Worm (Caenorhabditis elegans): ENCODE measurements around the gene K03B4.9.

The K03B4.9 gene

DNA sequence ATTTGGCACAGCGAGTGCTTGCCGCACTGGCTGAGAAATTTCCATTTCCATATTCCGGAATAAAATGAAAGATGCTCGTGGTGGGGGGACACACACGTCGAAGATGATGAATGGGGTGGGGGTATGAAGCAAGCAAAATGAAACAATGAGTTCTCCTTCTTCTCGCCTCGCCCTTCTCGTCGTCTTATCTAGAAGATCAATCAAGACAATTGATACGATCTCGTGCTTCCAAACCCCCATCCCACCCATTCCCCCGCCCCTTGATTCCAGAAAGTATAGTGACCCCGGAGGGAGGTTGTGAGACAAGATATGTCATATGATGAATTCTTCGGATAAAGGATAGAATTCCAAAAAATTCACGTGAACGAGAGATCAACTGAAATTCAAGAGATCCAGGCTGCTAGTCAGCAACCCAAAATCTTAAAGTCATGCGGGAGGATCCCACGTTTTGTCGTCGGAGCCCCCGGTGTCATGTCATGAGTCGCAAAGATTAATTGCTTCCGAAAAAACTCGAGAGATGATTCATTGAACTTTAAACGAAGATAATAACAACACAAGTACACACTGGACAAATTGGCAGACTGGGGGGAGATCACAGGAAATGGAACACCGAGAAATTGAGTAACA, 22.2 kb upstream of the K03B4.9 start (continued):
- TF ChIP-seq daf-8 (GFP tag; IDR thresholded peaks at IDR 0.05) (no peak), sdz-12 (GFP tag; optimal IDR thresholded peaks at IDR 0.05) (no peak), zip-2 (tag; optimal IDR thresholded peaks at IDR 0.05) (no peak), Y48G9A.11 (GFP tag; IDR thresholded peaks at IDR 0.05) (no peak), snpc-4 (tag; optimal IDR thresholded peaks at IDR 0.05) (no peak), nhr-6 (tag; optimal IDR thresholded peaks at IDR 0.05) (no peak), cey-2 (tag; optimal IDR thresholded peaks at IDR 0.05; ENCODE audit: borderline replicate concordance, insufficient read depth) (no peak), dmd-8 (GFP tag; IDR thresholded peaks at IDR 0.05) (no peak), Y75B8A.6 (GFP tag; IDR thresholded peaks at IDR 0.05) (no peak), madf-5 (GFP tag; IDR thresholded peaks at IDR 0.05) (no peak), mxl-3 (GFP tag; optimal IDR thresholded peaks at IDR 0.05) (no peak), fkh-10 (GFP tag; optimal IDR thresholded peaks at IDR 0.05) (no peak), ama-1 (optimal IDR thresholded peaks at IDR 0.05) (peak; percentile 13), nhr-111 (GFP tag; optimal IDR thresholded peaks at IDR 0.05) (no peak), fos-1 (tag; optimal IDR thresholded peaks at IDR 0.05) (no peak), attf-4 (tag; optimal IDR thresholded peaks at IDR 0.05) (no peak), F37D6.2 (tag; optimal IDR thresholded peaks at IDR 0.05) (no peak), tag-97 (GFP tag; IDR thresholded peaks at IDR 0.05) (no peak), F44E2.7 (GFP tag; IDR thresholded peaks at IDR 0.05) (no peak), arid-1 (GFP tag; conservative IDR thresholded peaks at IDR 0.05) (no peak), ces-1 (GFP tag; optimal IDR thresholded peaks at IDR 0.05) (no peak), nhr-25 (tag; optimal IDR thresholded peaks at IDR 0.05; ENCODE audit: borderline replicate concordance, insufficient read depth) (no peak), lim-7 (GFP tag; IDR thresholded peaks at IDR 0.05) (no peak), tra-1 (GFP tag; IDR thresholded peaks at IDR 0.05) (no peak), unc-39 (tag; optimal IDR thresholded peaks at IDR 0.05) (no peak), dmd-9 (GFP tag; IDR thresholded peaks at IDR 0.05) (no peak), mxl-2 (GFP tag; conservative IDR thresholded peaks at IDR 0.05) (no peak), jun-1 (tag; optimal IDR thresholded peaks at IDR 0.05) (no peak), aha-1 (tag) (no peak)

- peak; percentile 11 for TF ChIP-seq hlh-30 (tag; optimal IDR thresholded peaks at IDR 0.05; ENCODE audit: insufficient read depth)
- TF ChIP-seq tag-97 (GFP tag; IDR thresholded peaks at IDR 0.05) = no peak
- no peak for TF ChIP-seq madf-5 (GFP tag; IDR thresholded peaks at IDR 0.05)
- TF ChIP-seq sdz-12 (GFP tag; optimal IDR thresholded peaks at IDR 0.05) = no peak
- TF ChIP-seq dmd-8 (GFP tag; IDR thresholded peaks at IDR 0.05) = no peak
- no peak for TF ChIP-seq nhr-6 (tag; optimal IDR thresholded peaks at IDR 0.05)
- no peak for TF ChIP-seq skn-1 (tag; optimal IDR thresholded peaks at IDR 0.05)
- no peak for TF ChIP-seq nhr-76 (tag; optimal IDR thresholded peaks at IDR 0.05)
- TF ChIP-seq lin-29 (GFP tag; IDR thresholded peaks at IDR 0.05) = no peak
- TF ChIP-seq mep-1 (tag; optimal IDR thresholded peaks at IDR 0.05) = no peak
- TF ChIP-seq dpl-1 (GFP tag; optimal IDR thresholded peaks at IDR 0.05) = no peak
- TF ChIP-seq ZK337.2 (GFP tag; IDR thresholded peaks at IDR 0.05) = no peak
- peak in 1 of 2 experiments; percentile 79 for TF ChIP-seq unc-62 (GFP tag; optimal IDR thresholded peaks at IDR 0.05 in 1 of 2)
- TF ChIP-seq unc-62 (tag; optimal IDR thresholded peaks at IDR 0.05) = no peak
- TF ChIP-seq mxl-3 (GFP tag; optimal IDR thresholded peaks at IDR 0.05) = no peak
- TF ChIP-seq daf-16 (GFP tag; optimal IDR thresholded peaks at IDR 0.05) = peak in 1 of 2 experiments; percentile 51
- no peak for TF ChIP-seq daf-16 (tag; optimal IDR thresholded peaks at IDR 0.05)
- no peak for TF ChIP-seq lin-38 (GFP tag; IDR thresholded peaks at IDR 0.05)
These were observed 20.8 kb upstream of the K03B4.9 start for ce11 chrV:4693282-4693588.
